Worm (Caenorhabditis elegans) whole organism, L3 larva: Measurements from ENCODE around the gene F46G10.2.
A peak's percentile ranks its signal among the peaks of the same experiment; 100 is the strongest.

ENCODE experiments used
- ZK546.5 ChIP-seq: sonication (generic microtip); optimal IDR thresholded peaks from 2 replicates; lab custom pipeline; 2017; ENCODE audit warnings: missing biosample characterization, missing genetic modification characterization
- aly-2 ChIP-seq: fragments of 150-350 bp; optimal IDR thresholded peaks from 2 replicates; lab custom pipeline; 2014; ENCODE audit warnings: missing biosample characterization, missing genetic modification characterization
- ama-1 ChIP-seq: fragments of 150-350 bp; optimal IDR thresholded peaks from 2 replicates; lab custom pipeline; 2018
- ceh-16 ChIP-seq: sonication (generic microtip); optimal IDR thresholded peaks from 2 replicates; lab custom pipeline; 2017; ENCODE audit warnings: missing biosample characterization, missing genetic modification characterization
- ceh-28 ChIP-seq: fragments of 150-350 bp; optimal IDR thresholded peaks from 2 replicates; lab custom pipeline; 2014; ENCODE audit warnings: missing biosample characterization, missing genetic modification reagents, missing genetic modification characterization
- ceh-82 ChIP-seq: fragments of 150-350 bp; optimal IDR thresholded peaks from 2 replicates; lab custom pipeline; 2014; ENCODE audit warnings: missing biosample characterization, missing genetic modification characterization
- ceh-9 ChIP-seq: sonication (generic microtip); optimal IDR thresholded peaks from 2 replicates; lab custom pipeline; 2018; ENCODE audit warnings: missing biosample characterization, missing genetic modification characterization
- daf-12 ChIP-seq: fragments of 150-350 bp; optimal IDR thresholded peaks from 2 replicates; lab custom pipeline; 2014; ENCODE audit warnings: missing biosample characterization, missing genetic modification reagents, missing genetic modification characterization
- egl-27 ChIP-seq: sonication (generic microtip); optimal IDR thresholded peaks from 4 replicates; lab custom pipeline; 2017; ENCODE audit warnings: missing biosample characterization, missing genetic modification reagents, missing genetic modification characterization
- egl-5 ChIP-seq: fragments of 150-350 bp; optimal IDR thresholded peaks from 2 replicates; lab custom pipeline; 2017; ENCODE audit warnings: missing biosample characterization, missing genetic modification reagents, missing genetic modification characterization, inconsistent platforms
- elt-1 ChIP-seq: fragments of 150-350 bp; optimal IDR thresholded peaks from 2 replicates; lab custom pipeline; 2014; ENCODE audit warnings: missing biosample characterization, missing genetic modification characterization
- elt-2 ChIP-seq: sonication (generic microtip); optimal IDR thresholded peaks from 2 replicates; lab custom pipeline; 2016; ENCODE audit warnings: missing genetic modification reagents, mild to moderate bottlenecking, missing genetic modification characterization, missing compliant biosample characterization
- elt-3 ChIP-seq, 3 experiments: fragments of 150-350 bp in 1 of 3; sonication (generic microtip) in 2 of 3; optimal IDR thresholded peaks; 2 replicates in 2 of 3; 4 replicates in 1 of 3; lab custom pipeline; 2014 to 2017; ENCODE audit warnings: missing biosample characterization in 3 of 3, missing genetic modification characterization in 3 of 3
- eor-1 ChIP-seq, 2 experiments: fragments of 150-350 bp; optimal IDR thresholded peaks; 2 replicates each; lab custom pipeline; 2014 to 2018; ENCODE audit warnings: missing biosample characterization in 2 of 2, missing genetic modification characterization in 2 of 2
- fkh-10 ChIP-seq: sonication (generic microtip); optimal IDR thresholded peaks from 2 replicates; lab custom pipeline; 2017; ENCODE audit warnings: missing biosample characterization, missing genetic modification reagents, missing genetic modification characterization
- fkh-2 ChIP-seq: fragments of 150-350 bp; optimal IDR thresholded peaks from 2 replicates; lab custom pipeline; 2014; ENCODE audit warnings: missing biosample characterization, missing genetic modification reagents, missing genetic modification characterization
- fos-1 ChIP-seq: fragments of 150-350 bp; optimal IDR thresholded peaks from 2 replicates; lab custom pipeline; 2014; ENCODE audit warnings: missing biosample characterization, missing genetic modification characterization
- hmg-11 ChIP-seq: sonication (generic microtip); optimal IDR thresholded peaks from 2 replicates; lab custom pipeline; 2016; ENCODE audit warnings: missing genetic modification characterization, missing compliant biosample characterization
- jun-1 ChIP-seq: fragments of 150-350 bp; optimal IDR thresholded peaks from 2 replicates; lab custom pipeline; 2014; ENCODE audit warnings: missing biosample characterization, missing genetic modification reagents, missing genetic modification characterization
- lin-15B ChIP-seq: fragments of 150-350 bp; optimal IDR thresholded peaks from 2 replicates; lab custom pipeline; 2014; ENCODE audit warnings: missing biosample characterization, missing genetic modification characterization
- lin-39 ChIP-seq: fragments of 150-350 bp; optimal IDR thresholded peaks from 2 replicates; lab custom pipeline; 2018; ENCODE audit warnings: missing biosample characterization, missing genetic modification reagents, missing genetic modification characterization
- lsy-12 ChIP-seq: sonication (generic microtip); optimal IDR thresholded peaks from 2 replicates; lab custom pipeline; 2016; ENCODE audit warnings: mild to moderate bottlenecking, missing genetic modification characterization, missing compliant biosample characterization
- mdl-1 ChIP-seq: fragments of 150-350 bp; optimal IDR thresholded peaks from 2 replicates; lab custom pipeline; 2014; ENCODE audit warnings: missing biosample characterization, missing genetic modification characterization
- mml-1 ChIP-seq: fragments of 150-350 bp; sonication (generic microtip); optimal IDR thresholded peaks from 3 replicates; lab custom pipeline; 2014; ENCODE audit warnings: missing biosample characterization, missing genetic modification characterization
- nfya-1 ChIP-seq: sonication (generic microtip); optimal IDR thresholded peaks from 2 replicates; lab custom pipeline; 2017; ENCODE audit warnings: missing genetic modification characterization, mild to moderate bottlenecking, missing compliant biosample characterization, antibody characterized with exemption, moderate library complexity; ENCODE audit not compliant: insufficient read depth
- nhr-11 ChIP-seq: fragments of 150-350 bp; optimal IDR thresholded peaks from 2 replicates; lab custom pipeline; 2014; ENCODE audit warnings: missing biosample characterization, missing genetic modification characterization
- nhr-23 ChIP-seq: fragments of 150-350 bp; optimal IDR thresholded peaks from 2 replicates; lab custom pipeline; 2014; ENCODE audit warnings: missing biosample characterization, missing genetic modification reagents, missing genetic modification characterization
- nhr-237 ChIP-seq: fragments of 150-350 bp; optimal IDR thresholded peaks from 2 replicates; lab custom pipeline; 2014; ENCODE audit warnings: missing biosample characterization, missing genetic modification characterization
- nhr-25 ChIP-seq: sonication (generic microtip); optimal IDR thresholded peaks from 2 replicates; lab custom pipeline; 2017; ENCODE audit warnings: missing biosample characterization, missing genetic modification characterization
- nhr-43 ChIP-seq: sonication (generic microtip); optimal IDR thresholded peaks from 2 replicates; lab custom pipeline; 2016; ENCODE audit warnings: mild to moderate bottlenecking, missing genetic modification characterization, missing compliant biosample characterization; ENCODE audit not compliant: poor library complexity, severe bottlenecking
- nhr-67 ChIP-seq: fragments of 150-350 bp; optimal IDR thresholded peaks from 2 replicates; lab custom pipeline; 2014; ENCODE audit warnings: missing biosample characterization, missing genetic modification characterization
- nhr-76 ChIP-seq: fragments of 150-350 bp; sonication (generic microtip); optimal IDR thresholded peaks from 5 replicates; lab custom pipeline; 2014; ENCODE audit warnings: missing biosample characterization, missing genetic modification characterization
- nhr-77 ChIP-seq: fragments of 150-350 bp; optimal IDR thresholded peaks from 2 replicates; lab custom pipeline; 2014; ENCODE audit warnings: missing biosample characterization, missing genetic modification characterization
- pha-4 ChIP-seq: fragments of 150-350 bp; optimal IDR thresholded peaks from 2 replicates; lab custom pipeline; 2014; ENCODE audit warnings: missing biosample characterization, missing genetic modification reagents, missing genetic modification characterization
- pqm-1 ChIP-seq: fragments of 150-350 bp; optimal IDR thresholded peaks from 2 replicates; lab custom pipeline; 2017; ENCODE audit warnings: missing biosample characterization, missing genetic modification characterization, inconsistent platforms
- sea-2 ChIP-seq: fragments of 150-350 bp; sonication (generic microtip); optimal IDR thresholded peaks from 4 replicates; lab custom pipeline; 2014; ENCODE audit warnings: missing biosample characterization, missing genetic modification reagents, missing genetic modification characterization
- skn-1 ChIP-seq: fragments of 150-350 bp; optimal IDR thresholded peaks from 2 replicates; lab custom pipeline; 2014; ENCODE audit warnings: missing biosample characterization, missing genetic modification characterization
- snpc-4 ChIP-seq: fragments of 150-350 bp; optimal IDR thresholded peaks from 2 replicates; lab custom pipeline; 2014; ENCODE audit warnings: missing biosample characterization, missing genetic modification characterization
- tbx-2 ChIP-seq: sonication (generic microtip); optimal IDR thresholded peaks from 2 replicates; lab custom pipeline; 2016; ENCODE audit warnings: mild to moderate bottlenecking, missing genetic modification characterization, missing compliant biosample characterization
- unc-39 ChIP-seq: sonication (generic microtip); optimal IDR thresholded peaks from 4 replicates; lab custom pipeline; 2017; ENCODE audit warnings: missing biosample characterization, missing genetic modification characterization
- unc-62 ChIP-seq: fragments of 150-350 bp; sonication (generic microtip); optimal IDR thresholded peaks from 4 replicates; lab custom pipeline; 2014; ENCODE audit warnings: missing biosample characterization, missing genetic modification reagents, missing genetic modification characterization
- zag-1 ChIP-seq: fragments of 150-350 bp; optimal IDR thresholded peaks from 2 replicates; lab custom pipeline; 2014; ENCODE audit warnings: missing biosample characterization, missing genetic modification characterization
- ztf-11 ChIP-seq: fragments of 150-350 bp; optimal IDR thresholded peaks from 2 replicates; lab custom pipeline; 2014; ENCODE audit warnings: missing biosample characterization, missing genetic modification characterization
- ztf-4 ChIP-seq: fragments of 150-350 bp; optimal IDR thresholded peaks from 2 replicates; lab custom pipeline; 2014; ENCODE audit warnings: missing biosample characterization, missing genetic modification characterization

F46G10.2 gene

DNA sequence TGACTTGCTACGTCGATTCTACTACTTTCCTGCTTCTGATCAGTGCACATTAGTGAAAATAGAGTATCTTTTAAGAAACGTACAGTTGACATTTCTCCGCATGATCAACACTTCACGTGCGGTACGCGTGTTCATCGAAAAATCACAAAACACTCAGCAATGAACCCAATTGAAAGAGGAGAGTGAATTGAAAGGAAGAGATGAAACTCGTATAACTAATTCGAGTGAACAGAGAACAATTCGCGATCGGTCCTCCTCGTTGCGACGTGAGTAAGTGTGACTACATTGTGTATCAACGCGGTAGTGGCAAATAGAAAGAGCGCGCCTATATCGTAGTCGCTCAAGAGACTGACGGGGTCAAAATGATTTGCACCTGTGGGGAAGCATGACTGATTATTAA, 30.8 kb downstream of the F46G10.2 start:
- TF ChIP-seq nhr-25 (tag; lab: Kevin White, UChicago): peak; percentile 82
- no peak for TF ChIP-seq nhr-67 (tag; lab: Kevin White, UChicago)
- TF ChIP-seq aly-2 (tag; lab: Kevin White, UChicago): no peak
- no peak for TF ChIP-seq eor-1 (tag; optimal IDR thresholded peaks at IDR 0.05; lab: Kevin White, UChicago)
- no peak for TF ChIP-seq unc-39 (tag; lab: Kevin White, UChicago)
- peak; percentile 85 for TF ChIP-seq mml-1 (tag; lab: Kevin White, UChicago)
- peak; percentile 89 for TF ChIP-seq nhr-23 (tag; lab: Kevin White, UChicago)
- TF ChIP-seq hmg-11: no peak
- peak; percentile 13 for TF ChIP-seq egl-27 (tag; lab: Kevin White, UChicago)
- peak; percentile 84 for TF ChIP-seq pqm-1 (tag; lab: Kevin White, UChicago)
- TF ChIP-seq nhr-43: peak; percentile 96
- TF ChIP-seq egl-5 (tag; lab: Kevin White, UChicago): peak; percentile 43
- TF ChIP-seq lin-39: peak; percentile 43
- TF ChIP-seq nhr-237 (tag; lab: Kevin White, UChicago): no peak
- peak; percentile 40 for TF ChIP-seq fos-1 (tag; lab: Kevin White, UChicago)
- peak in 1 of 3 experiments; percentile 26 for TF ChIP-seq elt-3 (tag; optimal IDR thresholded peaks at IDR 0.05; lab: Kevin White, UChicago)
- TF ChIP-seq ztf-11: no peak
- TF ChIP-seq snpc-4 (tag; lab: Kevin White, UChicago): no peak
- TF ChIP-seq ama-1: peak; percentile 32
- TF ChIP-seq sea-2 (GFP tag; lab: Kevin White, UChicago): no peak
- TF ChIP-seq fkh-10 (GFP tag; lab: Kevin White, UChicago): no peak
- TF ChIP-seq nhr-76: peak; percentile 49
- no peak for TF ChIP-seq nhr-77
- TF ChIP-seq ZK546.5 (tag; lab: Kevin White, UChicago): no peak
- peak; percentile 67 for TF ChIP-seq lsy-12 (tag; lab: Kevin White, UChicago)
- TF ChIP-seq tbx-2 (tag; lab: Kevin White, UChicago): peak; percentile 44
- no peak for TF ChIP-seq zag-1
- peak; percentile 93 for TF ChIP-seq jun-1 (tag; lab: Kevin White, UChicago)
- peak; percentile 6 for TF ChIP-seq ceh-28 (tag; lab: Kevin White, UChicago)
- peak; percentile 52 for TF ChIP-seq nhr-11 (tag; lab: Kevin White, UChicago)
- TF ChIP-seq ceh-16: no peak
- no peak for TF ChIP-seq ztf-4
- TF ChIP-seq mdl-1 (tag; lab: Kevin White, UChicago): peak; percentile 33
- peak; percentile 75 for TF ChIP-seq pha-4 (tag; lab: Kevin White, UChicago)
- TF ChIP-seq unc-62 (GFP tag; lab: Kevin White, UChicago): no peak
- peak; percentile 39 for TF ChIP-seq nfya-1 (tag; lab: Kevin White, UChicago)
- no peak for TF ChIP-seq fkh-2 (tag; lab: Kevin White, UChicago)
- TF ChIP-seq skn-1 (tag; lab: Kevin White, UChicago): no peak
- no peak for TF ChIP-seq daf-12 (tag; lab: Kevin White, UChicago)
- TF ChIP-seq elt-2 (tag; lab: Kevin White, UChicago): peak; percentile 82

DNA sequence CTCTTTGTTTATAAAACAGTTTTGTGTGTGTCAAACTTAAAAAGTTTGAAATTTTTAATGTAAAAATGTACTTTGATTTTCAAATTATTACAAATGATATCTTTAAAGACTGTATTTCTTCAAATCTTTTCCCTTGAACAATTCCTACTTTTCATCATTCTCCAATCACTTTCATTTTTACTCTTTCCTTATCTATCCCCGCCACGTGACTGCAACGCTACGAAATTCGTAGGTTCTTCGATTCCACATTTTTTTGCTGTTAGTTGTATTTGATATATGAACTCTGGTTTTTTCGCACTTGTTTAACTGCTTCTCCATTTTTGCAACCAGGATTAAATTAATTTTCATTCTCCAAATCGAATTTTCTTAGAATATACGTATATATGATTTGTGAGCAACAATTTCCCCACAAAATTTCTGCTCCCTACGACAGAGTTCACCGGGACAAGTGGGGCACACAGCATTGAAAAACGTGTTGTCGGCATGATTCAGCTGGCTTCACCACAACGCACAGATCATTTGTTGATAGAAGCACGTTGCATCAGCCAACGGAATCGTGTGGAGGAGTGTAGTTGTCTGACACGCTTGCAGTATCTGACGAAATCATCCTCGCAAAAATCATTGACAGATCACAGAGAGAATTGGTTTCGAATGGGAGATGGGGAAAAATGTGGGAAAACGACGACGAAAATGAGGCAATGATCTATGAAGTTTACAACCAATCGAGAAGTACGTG, 32.1 kb downstream of the F46G10.2 start:
- peak; percentile 51 for TF ChIP-seq egl-27 (tag; lab: Kevin White, UChicago)
- no peak for TF ChIP-seq ceh-82 (tag; lab: Kevin White, UChicago)
- no peak for TF ChIP-seq fos-1 (tag; lab: Kevin White, UChicago)
- TF ChIP-seq nhr-43: peak; percentile 84
- TF ChIP-seq nfya-1 (tag; lab: Kevin White, UChicago): peak; percentile 39
- TF ChIP-seq lin-15B (tag; lab: Kevin White, UChicago): no peak
- peak; percentile 20 for TF ChIP-seq jun-1 (tag; lab: Kevin White, UChicago)
- no peak for TF ChIP-seq snpc-4 (tag; lab: Kevin White, UChicago)
- TF ChIP-seq fkh-10 (GFP tag; lab: Kevin White, UChicago): no peak
- peak; percentile 33 for TF ChIP-seq egl-5 (tag; lab: Kevin White, UChicago)
- no peak for TF ChIP-seq aly-2 (tag; lab: Kevin White, UChicago)
- TF ChIP-seq pqm-1 (tag; lab: Kevin White, UChicago): no peak
- peak; percentile 73 for TF ChIP-seq ama-1
- TF ChIP-seq nhr-23 (tag; lab: Kevin White, UChicago): peak; percentile 46
- TF ChIP-seq elt-3 (tag; optimal IDR thresholded peaks at IDR 0.05; lab: Kevin White, UChicago): no peak
- peak; percentile 73 for TF ChIP-seq elt-2 (tag; lab: Kevin White, UChicago)
- no peak for TF ChIP-seq hmg-11
- TF ChIP-seq nhr-11 (tag; lab: Kevin White, UChicago): peak; percentile 85
- TF ChIP-seq nhr-67 (tag; lab: Kevin White, UChicago): no peak
- TF ChIP-seq elt-1 (tag; lab: Kevin White, UChicago): no peak
- TF ChIP-seq nhr-76: peak; percentile 27
- TF ChIP-seq nhr-25 (tag; lab: Kevin White, UChicago): no peak
- no peak for TF ChIP-seq ceh-9
- TF ChIP-seq unc-39 (tag; lab: Kevin White, UChicago): no peak
- no peak for TF ChIP-seq pha-4 (tag; lab: Kevin White, UChicago)
- peak; percentile 17 for TF ChIP-seq tbx-2 (tag; lab: Kevin White, UChicago)
- no peak for TF ChIP-seq nhr-237 (tag; lab: Kevin White, UChicago)
